Worm (Caenorhabditis elegans) whole organism, L3 larva: Measurements from ENCODE around the gene npr-29.

Source experiments
- aly-2 ChIP-seq: fragments of 150-350 bp; optimal IDR thresholded peaks from 2 replicates; lab custom pipeline; 2014; ENCODE audit warnings: missing biosample characterization, missing genetic modification characterization
- ama-1 ChIP-seq: fragments of 150-350 bp; optimal IDR thresholded peaks from 2 replicates; lab custom pipeline; 2018
- ceh-28 ChIP-seq: fragments of 150-350 bp; optimal IDR thresholded peaks from 2 replicates; lab custom pipeline; 2014; ENCODE audit warnings: missing biosample characterization, missing genetic modification reagents, missing genetic modification characterization
- daf-12 ChIP-seq: fragments of 150-350 bp; optimal IDR thresholded peaks from 2 replicates; lab custom pipeline; 2014; ENCODE audit warnings: missing biosample characterization, missing genetic modification reagents, missing genetic modification characterization
- egl-5 ChIP-seq: fragments of 150-350 bp; optimal IDR thresholded peaks from 2 replicates; lab custom pipeline; 2017; ENCODE audit warnings: missing biosample characterization, missing genetic modification reagents, missing genetic modification characterization, inconsistent platforms
- elt-1 ChIP-seq: fragments of 150-350 bp; optimal IDR thresholded peaks from 2 replicates; lab custom pipeline; 2014; ENCODE audit warnings: missing biosample characterization, missing genetic modification characterization
- elt-3 ChIP-seq, 3 experiments: fragments of 150-350 bp in 1 of 3; sonication (generic microtip) in 2 of 3; optimal IDR thresholded peaks; 2 replicates in 2 of 3; 4 replicates in 1 of 3; lab custom pipeline; 2014 to 2017; ENCODE audit warnings: missing biosample characterization in 3 of 3, missing genetic modification characterization in 3 of 3
- fkh-2 ChIP-seq: fragments of 150-350 bp; optimal IDR thresholded peaks from 2 replicates; lab custom pipeline; 2014; ENCODE audit warnings: missing biosample characterization, missing genetic modification reagents, missing genetic modification characterization
- hmg-11 ChIP-seq: sonication (generic microtip); optimal IDR thresholded peaks from 2 replicates; lab custom pipeline; 2016; ENCODE audit warnings: missing genetic modification characterization, missing compliant biosample characterization
- lin-39 ChIP-seq: fragments of 150-350 bp; optimal IDR thresholded peaks from 2 replicates; lab custom pipeline; 2018; ENCODE audit warnings: missing biosample characterization, missing genetic modification reagents, missing genetic modification characterization
- lsy-12 ChIP-seq: sonication (generic microtip); optimal IDR thresholded peaks from 2 replicates; lab custom pipeline; 2016; ENCODE audit warnings: mild to moderate bottlenecking, missing genetic modification characterization, missing compliant biosample characterization
- mdl-1 ChIP-seq: fragments of 150-350 bp; optimal IDR thresholded peaks from 2 replicates; lab custom pipeline; 2014; ENCODE audit warnings: missing biosample characterization, missing genetic modification characterization
- mml-1 ChIP-seq: fragments of 150-350 bp; sonication (generic microtip); optimal IDR thresholded peaks from 3 replicates; lab custom pipeline; 2014; ENCODE audit warnings: missing biosample characterization, missing genetic modification characterization
- nfya-1 ChIP-seq: sonication (generic microtip); optimal IDR thresholded peaks from 2 replicates; lab custom pipeline; 2017; ENCODE audit warnings: missing genetic modification characterization, mild to moderate bottlenecking, missing compliant biosample characterization, antibody characterized with exemption, moderate library complexity; ENCODE audit not compliant: insufficient read depth
- nhr-11 ChIP-seq: fragments of 150-350 bp; optimal IDR thresholded peaks from 2 replicates; lab custom pipeline; 2014; ENCODE audit warnings: missing biosample characterization, missing genetic modification characterization
- nhr-23 ChIP-seq: fragments of 150-350 bp; optimal IDR thresholded peaks from 2 replicates; lab custom pipeline; 2014; ENCODE audit warnings: missing biosample characterization, missing genetic modification reagents, missing genetic modification characterization
- nhr-237 ChIP-seq: fragments of 150-350 bp; optimal IDR thresholded peaks from 2 replicates; lab custom pipeline; 2014; ENCODE audit warnings: missing biosample characterization, missing genetic modification characterization
- nhr-25 ChIP-seq: sonication (generic microtip); optimal IDR thresholded peaks from 2 replicates; lab custom pipeline; 2017; ENCODE audit warnings: missing biosample characterization, missing genetic modification characterization
- nhr-67 ChIP-seq: fragments of 150-350 bp; optimal IDR thresholded peaks from 2 replicates; lab custom pipeline; 2014; ENCODE audit warnings: missing biosample characterization, missing genetic modification characterization
- nhr-76 ChIP-seq: fragments of 150-350 bp; sonication (generic microtip); optimal IDR thresholded peaks from 5 replicates; lab custom pipeline; 2014; ENCODE audit warnings: missing biosample characterization, missing genetic modification characterization
- nhr-77 ChIP-seq: fragments of 150-350 bp; optimal IDR thresholded peaks from 2 replicates; lab custom pipeline; 2014; ENCODE audit warnings: missing biosample characterization, missing genetic modification characterization
- pqm-1 ChIP-seq: fragments of 150-350 bp; optimal IDR thresholded peaks from 2 replicates; lab custom pipeline; 2017; ENCODE audit warnings: missing biosample characterization, missing genetic modification characterization, inconsistent platforms
- sea-2 ChIP-seq: fragments of 150-350 bp; sonication (generic microtip); optimal IDR thresholded peaks from 4 replicates; lab custom pipeline; 2014; ENCODE audit warnings: missing biosample characterization, missing genetic modification reagents, missing genetic modification characterization
- skn-1 ChIP-seq: fragments of 150-350 bp; optimal IDR thresholded peaks from 2 replicates; lab custom pipeline; 2014; ENCODE audit warnings: missing biosample characterization, missing genetic modification characterization
- snpc-4 ChIP-seq: fragments of 150-350 bp; optimal IDR thresholded peaks from 2 replicates; lab custom pipeline; 2014; ENCODE audit warnings: missing biosample characterization, missing genetic modification characterization
- tbx-2 ChIP-seq: sonication (generic microtip); optimal IDR thresholded peaks from 2 replicates; lab custom pipeline; 2016; ENCODE audit warnings: mild to moderate bottlenecking, missing genetic modification characterization, missing compliant biosample characterization
- unc-62 ChIP-seq: fragments of 150-350 bp; sonication (generic microtip); optimal IDR thresholded peaks from 4 replicates; lab custom pipeline; 2014; ENCODE audit warnings: missing biosample characterization, missing genetic modification reagents, missing genetic modification characterization
- zag-1 ChIP-seq: fragments of 150-350 bp; optimal IDR thresholded peaks from 2 replicates; lab custom pipeline; 2014; ENCODE audit warnings: missing biosample characterization, missing genetic modification characterization
- ztf-11 ChIP-seq: fragments of 150-350 bp; optimal IDR thresholded peaks from 2 replicates; lab custom pipeline; 2014; ENCODE audit warnings: missing biosample characterization, missing genetic modification characterization
- ztf-4 ChIP-seq: fragments of 150-350 bp; optimal IDR thresholded peaks from 2 replicates; lab custom pipeline; 2014; ENCODE audit warnings: missing biosample characterization, missing genetic modification characterization

The npr-29 gene

DNA sequence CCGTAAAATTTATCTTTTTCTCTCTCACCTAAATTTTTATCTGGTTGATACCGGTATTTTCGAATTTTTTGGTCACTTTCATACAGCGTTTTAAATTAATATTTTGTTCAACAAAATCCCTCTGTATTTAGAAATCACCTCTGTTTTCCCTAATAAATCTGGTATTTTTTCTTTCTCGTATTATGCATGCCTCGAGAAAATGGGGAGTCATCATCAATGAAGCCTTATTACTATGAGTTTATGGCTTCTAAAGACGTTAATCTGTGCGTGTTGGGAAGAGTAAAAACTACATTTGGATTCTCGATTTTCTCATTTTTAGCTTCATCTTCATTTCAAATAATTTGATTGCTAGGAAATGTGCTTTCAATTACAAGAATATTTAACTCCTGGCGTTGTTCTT lies 29.5 kb downstream of the npr-29 start, which contains the start of gene ZC84.7:
Gene ZC84.7 (plus strand): TSS at position 301 of the 400 bp plus-strand sequence.
- TF ChIP-seq nhr-237 (tag; lab: Kevin White, UChicago) (no peak), zag-1 (no peak), skn-1 (tag; lab: Kevin White, UChicago) (no peak), sea-2 (GFP tag; lab: Kevin White, UChicago) (no peak), daf-12 (tag; lab: Kevin White, UChicago) (no peak), mdl-1 (tag; lab: Kevin White, UChicago) (no peak), ceh-28 (tag; lab: Kevin White, UChicago) (no peak), ama-1 (no peak), nhr-77 (tag; lab: Kevin White, UChicago) (no peak), tbx-2 (tag; lab: Kevin White, UChicago) (no peak), fkh-2 (no peak), ztf-11 (tag; lab: Kevin White, UChicago) (no peak), pqm-1 (tag; lab: Kevin White, UChicago) (no peak), nhr-67 (no peak), nhr-11 (tag; lab: Kevin White, UChicago) (no peak), aly-2 (tag; lab: Kevin White, UChicago) (no peak), nhr-23 (no peak)
- TF ChIP-seq, all 47 proteins: peak for 0

ce11 chrIII:9181246-9181645 lies 34.0 kb downstream of the npr-29 start, which contains the start of gene tax-4:
tax-4 (plus strand) TSS chrIII:9181546.
- no peak for TF ChIP-seq mml-1 (tag; lab: Kevin White, UChicago)
- no peak for TF ChIP-seq elt-1
- TF ChIP-seq, all 47 proteins: peak for 0

DNA sequence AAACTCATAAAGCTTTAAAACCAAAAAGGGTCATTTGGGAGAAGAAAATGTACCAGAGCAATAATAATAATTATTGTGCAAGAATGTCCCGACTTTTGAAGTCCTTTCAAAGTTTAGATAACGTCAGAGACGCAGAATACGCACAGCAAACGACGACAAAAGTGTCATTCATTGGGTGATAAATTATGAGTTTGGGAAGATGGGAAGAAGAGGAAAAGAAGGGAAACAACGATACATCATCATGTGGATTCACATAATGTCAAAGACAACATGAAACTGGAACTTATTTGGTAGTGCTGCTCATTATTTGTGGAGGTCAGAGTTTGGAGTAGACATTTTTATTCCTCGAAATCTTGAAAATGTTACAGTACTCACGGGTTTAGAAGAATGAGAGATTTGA lies 37.4 kb downstream of the npr-29 start:
- TF ChIP-seq nhr-237 (tag; lab: Kevin White, UChicago) (no peak), egl-5 (tag; lab: Kevin White, UChicago) (peak; percentile 37), lin-39 (peak; percentile 19), unc-62 (GFP tag; lab: Kevin White, UChicago) (peak; percentile 1), elt-1 (no peak), nhr-25 (tag; lab: Kevin White, UChicago) (no peak)
- TF ChIP-seq, all 47 proteins: peak for 3

DNA sequence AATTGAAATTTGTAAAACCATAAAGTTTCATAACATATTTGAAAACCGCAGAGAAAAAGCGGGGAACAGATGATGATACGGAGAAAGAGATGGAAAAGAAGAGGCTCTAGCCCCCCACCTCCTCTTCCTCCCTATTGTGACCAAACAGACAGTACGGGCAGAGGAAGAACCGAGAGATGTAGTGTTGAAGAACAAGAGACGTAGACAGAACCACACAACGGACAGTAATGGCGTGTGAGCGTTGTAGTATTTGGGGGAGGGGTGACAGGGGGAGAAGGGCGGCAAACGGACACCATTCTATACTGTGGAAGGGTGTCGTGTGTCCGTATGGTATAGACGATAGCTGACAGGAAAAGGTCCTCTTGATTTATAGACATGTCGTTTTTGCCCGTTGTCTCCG lies 39.3 kb downstream of the npr-29 start:
- no peak for TF ChIP-seq egl-5 (tag; lab: Kevin White, UChicago)
- peak; percentile 25 for TF ChIP-seq hmg-11 (tag; lab: Kevin White, UChicago)

ce11 chrIII:9173239-9173638 lies 42.0 kb downstream of the npr-29 start:
- TF ChIP-seq egl-5 (tag; lab: Kevin White, UChicago) (peak; percentile 2), elt-3 (tag; optimal IDR thresholded peaks at IDR 0.05; lab: Kevin White, UChicago) (peak in 1 of 3 experiments; percentile 27), ama-1 (no peak)

- TF ChIP-seq nhr-67 (no peak), tbx-2 (tag; lab: Kevin White, UChicago) (no peak), nfya-1 (no peak), nhr-76 (tag; lab: Kevin White, UChicago) (no peak)
These were observed 42.6 kb downstream of the npr-29 start, which contains the start of gene ina-1 for ce11 chrIII:9172702-9173101. ina-1 (minus strand) TSS chrIII:9172802.

- TF ChIP-seq egl-5 (tag; lab: Kevin White, UChicago) (no peak), ztf-11 (tag; lab: Kevin White, UChicago) (no peak), elt-3 (tag; optimal IDR thresholded peaks at IDR 0.05; lab: Kevin White, UChicago) (no peak), fkh-2 (no peak), tbx-2 (tag; lab: Kevin White, UChicago) (no peak), ztf-4 (tag; lab: Kevin White, UChicago) (no peak), snpc-4 (tag; lab: Kevin White, UChicago) (no peak), lsy-12 (tag; lab: Kevin White, UChicago) (no peak), unc-62 (GFP tag; lab: Kevin White, UChicago) (no peak), ama-1 (no peak), nhr-77 (tag; lab: Kevin White, UChicago) (no peak)
These were observed 52.6 kb downstream of the npr-29 start, which contains the start of gene dgk-3 for ce11 chrIII:9162634-9163118. dgk-3 (plus strand) TSS chrIII:9163068.
